Fruit fly (Drosophila melanogaster): ENCODE results near the gene CG9578.
"Not testable (repeated sequence)": the region's sequence is repeated elsewhere in the genome, so short reads cannot be mapped to it uniquely, and the experiment has no call there.

The CG9578 gene

DNA sequence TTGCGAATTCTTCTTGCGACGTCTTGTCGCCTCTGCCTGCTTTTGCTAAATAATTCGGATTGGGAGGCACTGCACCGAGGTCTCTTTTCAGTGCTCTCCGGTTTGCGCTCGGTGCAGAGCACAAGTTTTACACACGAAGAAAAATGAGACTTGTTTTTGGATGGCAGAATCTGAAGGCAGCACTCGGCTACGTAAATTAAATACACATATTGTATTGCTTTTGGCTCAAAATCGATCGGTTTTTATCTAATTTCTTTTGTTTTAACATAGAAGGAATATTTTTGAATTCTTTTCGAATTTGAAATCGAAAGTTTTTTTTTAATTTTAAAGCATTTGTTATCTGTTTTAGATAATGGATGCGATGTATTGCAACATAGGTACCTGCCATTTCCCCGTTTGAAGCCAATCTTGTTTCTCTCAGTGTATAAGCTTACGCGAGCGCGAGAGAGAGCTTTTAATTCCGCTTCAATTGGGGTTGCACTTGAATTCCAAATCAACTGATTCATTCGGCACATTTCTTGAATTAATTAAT, 3.5 kb downstream of the CG9578 start, which contains the start of gene AnxB10:
Gene AnxB10, minus strand, starts transcription at position 51 of the 532 bp plus-strand sequence.
- TF ChIP-seq CG8478 (optimal IDR thresholded peaks at IDR 0.05) (no peak), CTCF (optimal IDR thresholded peaks at IDR 0.05) (no peak)

DNA sequence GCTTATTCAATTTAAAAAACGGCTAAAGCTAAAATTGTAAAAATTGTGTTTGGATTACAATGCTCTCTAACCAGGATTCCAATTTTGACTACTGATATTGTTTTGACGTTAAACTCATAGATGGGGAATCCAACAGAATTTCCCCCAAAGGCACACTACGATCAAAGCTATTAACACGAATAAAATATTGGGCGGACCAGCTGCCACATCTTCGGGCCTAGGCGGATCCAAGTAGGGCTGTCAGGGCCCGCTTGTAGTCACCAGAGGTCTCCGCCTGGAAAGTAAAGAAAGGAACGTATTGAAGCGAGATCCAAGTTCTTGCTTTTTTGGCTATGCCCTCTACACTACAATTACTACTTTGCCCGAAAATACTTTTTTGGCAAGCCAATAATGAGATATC, 8.5 kb downstream of the CG9578 start, which contains the start of gene Sdic1:
Gene Sdic1, minus strand, starts transcription at position 101 of the 400 bp plus-strand sequence.
- not testable (repeated sequence) for TF ChIP-seq CG8478, CTCF (optimal IDR thresholded peaks at IDR 0.05)

DNA sequence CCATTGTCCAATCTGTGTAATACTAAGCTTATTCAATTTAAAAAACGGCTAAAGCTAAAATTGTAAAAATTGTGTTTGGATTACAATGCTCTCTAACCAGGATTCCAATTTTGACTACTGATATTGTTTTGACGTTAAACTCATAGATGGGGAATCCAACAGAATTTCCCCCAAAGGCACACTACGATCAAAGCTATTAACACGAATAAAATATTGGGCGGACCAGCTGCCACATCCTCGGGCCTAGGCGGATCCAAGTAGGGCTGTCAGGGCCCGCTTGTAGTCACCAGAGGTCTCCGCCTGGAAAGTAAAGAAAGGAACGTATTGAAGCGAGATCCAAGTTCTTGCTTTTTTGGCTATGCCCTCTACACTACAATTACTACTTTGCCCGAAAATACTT, 16.4 kb downstream of the CG9578 start, which contains the start of gene Sdic2:
Gene Sdic2, minus strand, starts transcription at position 101 of the 400 bp plus-strand sequence.
- TF ChIP-seq CTCF, CG8478 (optimal IDR thresholded peaks at IDR 0.05): not testable (repeated sequence)

DNA sequence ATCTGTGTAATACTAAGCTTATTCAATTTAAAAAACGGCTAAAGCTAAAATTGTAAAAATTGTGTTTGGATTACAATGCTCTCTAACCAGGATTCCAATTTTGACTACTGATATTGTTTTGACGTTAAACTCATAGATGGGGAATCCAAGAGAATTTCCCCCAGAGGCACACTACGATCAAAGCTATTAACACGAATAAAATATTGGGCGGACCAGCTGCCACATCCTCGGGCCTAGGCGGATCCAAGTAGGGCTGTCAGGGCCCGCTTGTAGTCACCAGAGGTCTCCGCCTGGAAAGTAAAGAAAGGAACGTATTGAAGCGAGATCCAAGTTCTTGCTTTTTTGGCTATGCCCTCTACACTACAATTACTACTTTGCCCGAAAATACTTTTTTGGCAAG, 24.1 kb downstream of the CG9578 start, which contains the start of gene Sdic3:
Gene Sdic3, minus strand, starts transcription at position 101 of the 400 bp plus-strand sequence.
- not testable (repeated sequence) for TF ChIP-seq CTCF, CG8478 (optimal IDR thresholded peaks at IDR 0.05)

DNA sequence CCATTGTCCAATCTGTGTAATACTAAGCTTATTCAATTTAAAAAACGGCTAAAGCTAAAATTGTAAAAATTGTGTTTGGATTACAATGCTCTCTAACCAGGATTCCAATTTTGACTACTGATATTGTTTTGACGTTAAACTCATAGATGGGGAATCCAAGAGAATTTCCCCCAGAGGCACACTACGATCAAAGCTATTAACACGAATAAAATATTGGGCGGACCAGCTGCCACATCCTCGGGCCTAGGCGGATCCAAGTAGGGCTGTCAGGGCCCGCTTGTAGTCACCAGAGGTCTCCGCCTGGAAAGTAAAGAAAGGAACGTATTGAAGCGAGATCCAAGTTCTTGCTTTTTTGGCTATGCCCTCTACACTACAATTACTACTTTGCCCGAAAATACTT, 31.8 kb downstream of the CG9578 start, which contains the start of gene SdicA:
Gene SdicA, minus strand, starts transcription at position 101 of the 400 bp plus-strand sequence.
- TF ChIP-seq CTCF, CG8478 (optimal IDR thresholded peaks at IDR 0.05): not testable (repeated sequence)

DNA sequence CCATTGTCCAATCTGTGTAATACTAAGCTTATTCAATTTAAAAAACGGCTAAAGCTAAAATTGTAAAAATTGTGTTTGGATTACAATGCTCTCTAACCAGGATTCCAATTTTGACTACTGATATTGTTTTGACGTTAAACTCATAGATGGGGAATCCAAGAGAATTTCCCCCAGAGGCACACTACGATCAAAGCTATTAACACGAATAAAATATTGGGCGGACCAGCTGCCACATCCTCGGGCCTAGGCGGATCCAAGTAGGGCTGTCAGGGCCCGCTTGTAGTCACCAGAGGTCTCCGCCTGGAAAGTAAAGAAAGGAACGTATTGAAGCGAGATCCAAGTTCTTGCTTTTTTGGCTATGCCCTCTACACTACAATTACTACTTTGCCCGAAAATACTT, 39.5 kb downstream of the CG9578 start, which contains the start of gene SdicB:
Gene SdicB, minus strand, starts transcription at position 101 of the 400 bp plus-strand sequence.
- not testable (repeated sequence) for TF ChIP-seq CG8478, CTCF (optimal IDR thresholded peaks at IDR 0.05)

DNA sequence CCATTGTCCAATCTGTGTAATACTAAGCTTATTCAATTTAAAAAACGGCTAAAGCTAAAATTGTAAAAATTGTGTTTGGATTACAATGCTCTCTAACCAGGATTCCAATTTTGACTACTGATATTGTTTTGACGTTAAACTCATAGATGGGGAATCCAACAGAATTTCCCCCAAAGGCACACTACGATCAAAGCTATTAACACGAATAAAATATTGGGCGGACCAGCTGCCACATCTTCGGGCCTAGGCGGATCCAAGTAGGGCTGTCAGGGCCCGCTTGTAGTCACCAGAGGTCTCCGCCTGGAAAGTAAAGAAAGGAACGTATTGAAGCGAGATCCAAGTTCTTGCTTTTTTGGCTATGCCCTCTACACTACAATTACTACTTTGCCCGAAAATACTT, 47.1 kb downstream of the CG9578 start, which contains the start of gene SdicC:
Gene SdicC, minus strand, starts transcription at position 101 of the 400 bp plus-strand sequence.
- not testable (repeated sequence) for TF ChIP-seq CG8478, CTCF (optimal IDR thresholded peaks at IDR 0.05)

Data from S2 (cell line).